Worm (Caenorhabditis elegans) whole organism, L1 larva: ENCODE results near the gene F35E8.6.

Experiments
- C04F5.9 ChIP-seq: sonication (generic microtip); optimal IDR thresholded peaks from 2 replicates; lab custom pipeline; 2016; ENCODE audit warnings: missing genetic modification characterization, missing compliant biosample characterization
- C16A3.4 ChIP-seq: fragments of 150-350 bp; optimal IDR thresholded peaks from 2 replicates; lab custom pipeline; 2014; ENCODE audit warnings: missing biosample characterization, missing genetic modification characterization
- C34B4.2 ChIP-seq: sonication (generic microtip); optimal IDR thresholded peaks from 2 replicates; lab custom pipeline; 2017; ENCODE audit warnings: mild to moderate bottlenecking, missing genetic modification characterization, missing compliant biosample characterization
- F16B12.6 ChIP-seq: fragments of 150-350 bp; optimal IDR thresholded peaks from 2 replicates; lab custom pipeline; 2014; ENCODE audit warnings: missing biosample characterization, missing genetic modification characterization
- ama-1 ChIP-seq: fragments of 150-350 bp; optimal IDR thresholded peaks from 2 replicates; lab custom pipeline; 2014
- ceh-8 ChIP-seq: fragments of 200-800 bp; sonication (Bioruptor generic); optimal IDR thresholded peaks from 2 replicates; lab custom pipeline; 2018; ENCODE audit warnings: mild to moderate bottlenecking, missing genetic modification characterization, moderate library complexity, missing compliant biosample characterization
- ceh-88 ChIP-seq: fragments of 200-800 bp; sonication (Bioruptor generic); IDR thresholded peaks from 2 replicates; pipeline ENCODE4 v1.3.6; 2022; ENCODE audit warnings: missing genetic modification characterization, missing compliant biosample characterization
- dpl-1 ChIP-seq, 3 experiments: fragments of 150-350 bp in 2 of 3; sonication (generic microtip) in 1 of 3; optimal IDR thresholded peaks; 2 replicates each; lab custom pipeline; 2014 to 2017; ENCODE audit warnings: missing biosample characterization in 3 of 3, missing genetic modification characterization in 3 of 3, missing genetic modification reagents in 3 of 3
- efl-1 ChIP-seq, 4 experiments: fragments of 150-350 bp; optimal IDR thresholded peaks in 3 of 4; peaks in 1 of 4; 1 replicate in 1 of 4; 2 replicates in 3 of 4; lab custom pipeline; 2014; ENCODE audit warnings: missing biosample characterization in 2 of 4, missing genetic modification characterization in 2 of 4, missing genetic modification reagents in 2 of 4
- efl-3 ChIP-seq: fragments of 200-800 bp; sonication (Bioruptor generic); optimal IDR thresholded peaks from 2 replicates; lab custom pipeline; 2018; ENCODE audit warnings: mild to moderate bottlenecking, missing genetic modification characterization, missing compliant biosample characterization
- elt-3 ChIP-seq, 6 experiments: fragments of 150-350 bp in 1 of 6; sonication (generic microtip); optimal IDR thresholded peaks; 2 replicates each; lab custom pipeline; 2017 to 2018; ENCODE audit warnings: missing biosample characterization in 6 of 6, missing genetic modification characterization in 6 of 6, inconsistent platforms in 1 of 6
- fkh-4 ChIP-seq: sonication (generic microtip); optimal IDR thresholded peaks from 2 replicates; lab custom pipeline; 2016; ENCODE audit warnings: missing compliant biosample characterization, missing genetic modification characterization, borderline replicate concordance
- grh-1 ChIP-seq: fragments of 200-800 bp; sonication (Bioruptor generic); IDR thresholded peaks from 2 replicates; pipeline ENCODE4 v1.3.6; 2022; ENCODE audit warnings: missing genetic modification reagents, missing genetic modification characterization, missing compliant biosample characterization
- hlh-4 ChIP-seq: sonication (generic microtip); optimal IDR thresholded peaks from 2 replicates; lab custom pipeline; 2016; ENCODE audit warnings: mild to moderate bottlenecking, missing genetic modification characterization, missing compliant biosample characterization
- jun-1 ChIP-seq: fragments of 150-350 bp; optimal IDR thresholded peaks from 2 replicates; lab custom pipeline; 2014; ENCODE audit warnings: missing biosample characterization, missing genetic modification reagents, missing genetic modification characterization
- lin-13 ChIP-seq: fragments of 150-350 bp; optimal IDR thresholded peaks from 2 replicates; lab custom pipeline; 2014; ENCODE audit warnings: missing biosample characterization, missing genetic modification reagents, missing genetic modification characterization
- lin-15B ChIP-seq: fragments of 150-350 bp; sonication (generic microtip); optimal IDR thresholded peaks from 3 replicates; lab custom pipeline; 2014; ENCODE audit warnings: missing biosample characterization, missing genetic modification characterization
- lin-35 ChIP-seq, 2 experiments: fragments of 150-350 bp; optimal IDR thresholded peaks; 2 replicates each; lab custom pipeline; 2014; ENCODE audit warnings: missing biosample characterization in 2 of 2, missing genetic modification characterization in 2 of 2, missing genetic modification reagents in 2 of 2
- mab-9 ChIP-seq: fragments of 200-800 bp; sonication (Bioruptor generic); IDR thresholded peaks from 2 replicates; pipeline ENCODE4 v1.3.6; 2022; ENCODE audit warnings: missing genetic modification reagents, missing genetic modification characterization, missing compliant biosample characterization
- mef-2 ChIP-seq: fragments of 150-350 bp; optimal IDR thresholded peaks from 2 replicates; lab custom pipeline; 2014; ENCODE audit warnings: missing biosample characterization, missing genetic modification characterization
- nhr-11 ChIP-seq: fragments of 150-350 bp; optimal IDR thresholded peaks from 2 replicates; lab custom pipeline; 2014; ENCODE audit warnings: missing biosample characterization, missing genetic modification characterization
- nhr-12 ChIP-seq: sonication (generic microtip); optimal IDR thresholded peaks from 2 replicates; lab custom pipeline; 2017; ENCODE audit warnings: missing biosample characterization, missing genetic modification characterization
- nhr-19 ChIP-seq: fragments of 200-800 bp; sonication (Bioruptor generic); conservative IDR thresholded peaks from 2 replicates; pipeline ENCODE4 v1.3.6; 2022; ENCODE audit warnings: missing genetic modification characterization, missing compliant biosample characterization
- nhr-237 ChIP-seq: fragments of 150-350 bp; optimal IDR thresholded peaks from 2 replicates; lab custom pipeline; 2014; ENCODE audit warnings: missing biosample characterization, missing genetic modification characterization
- nhr-28 ChIP-seq: fragments of 150-350 bp; optimal IDR thresholded peaks from 2 replicates; lab custom pipeline; 2014; ENCODE audit warnings: missing biosample characterization, missing genetic modification characterization
- nhr-90 ChIP-seq: sonication (generic microtip); optimal IDR thresholded peaks from 2 replicates; lab custom pipeline; 2016; ENCODE audit warnings: mild to moderate bottlenecking, missing genetic modification characterization, missing compliant biosample characterization; ENCODE audit not compliant: poor library complexity
- pqm-1 ChIP-seq: sonication (generic microtip); optimal IDR thresholded peaks from 3 replicates; lab custom pipeline; 2017; ENCODE audit warnings: missing biosample characterization, missing genetic modification characterization
- snu-23 ChIP-seq: sonication (generic microtip); optimal IDR thresholded peaks from 2 replicates; lab custom pipeline; 2016; ENCODE audit warnings: missing genetic modification characterization, missing compliant biosample characterization
- sptf-1 ChIP-seq: fragments of 150-350 bp; optimal IDR thresholded peaks from 2 replicates; lab custom pipeline; 2014; ENCODE audit warnings: missing biosample characterization, missing genetic modification characterization
- sup-37 ChIP-seq: fragments of 200-800 bp; sonication (Bioruptor generic); optimal IDR thresholded peaks from 2 replicates; lab custom pipeline; 2018; ENCODE audit warnings: mild to moderate bottlenecking, missing genetic modification characterization, missing compliant biosample characterization
- unc-30 ChIP-seq: sonication (generic microtip); optimal IDR thresholded peaks from 2 replicates; lab custom pipeline; 2017; ENCODE audit warnings: missing biosample characterization, missing genetic modification characterization
- unc-86 ChIP-seq: sonication (generic microtip); optimal IDR thresholded peaks from 2 replicates; lab custom pipeline; 2016; ENCODE audit warnings: missing genetic modification characterization, missing compliant biosample characterization
- vab-15 ChIP-seq: sonication (generic microtip); optimal IDR thresholded peaks from 2 replicates; lab custom pipeline; 2017; ENCODE audit warnings: missing genotype, mild to moderate bottlenecking, missing genetic modification characterization, missing compliant biosample characterization
- xbp-1 ChIP-seq: sonication (generic microtip); optimal IDR thresholded peaks from 2 replicates; lab custom pipeline; 2016; ENCODE audit warnings: missing genetic modification characterization, missing compliant biosample characterization
- zip-4 ChIP-seq: fragments of 200-800 bp; sonication (Bioruptor generic); optimal IDR thresholded peaks from 2 replicates; lab custom pipeline; 2018; ENCODE audit warnings: mild to moderate bottlenecking, missing genetic modification characterization, moderate library complexity, missing compliant biosample characterization
- ztf-11 ChIP-seq, 2 experiments: sonication (generic microtip); optimal IDR thresholded peaks; 2 replicates each; lab custom pipeline; 2016 to 2017; ENCODE audit warnings: missing genetic modification characterization in 2 of 2, missing biosample characterization in 1 of 2, missing compliant biosample characterization in 1 of 2
- ztf-4 ChIP-seq: fragments of 150-350 bp; optimal IDR thresholded peaks from 2 replicates; lab custom pipeline; 2014; ENCODE audit warnings: missing biosample characterization, missing genetic modification characterization

Gene F35E8.6

ce11 chrV:15952762-15953161 is 40.8 kb downstream of the F35E8.6 start, which contains the start of gene srw-56:
Gene srw-56, minus strand, starts transcription at chrV:15952862.
- no peak for TF ChIP-seq efl-1 (optimal IDR thresholded peaks at IDR 0.05; lab: Kevin White, UChicago)
- peak in 1 of 2 experiments; percentile 61 for TF ChIP-seq efl-1 (GFP tag; optimal IDR thresholded peaks at IDR 0.05 in 1 of 2; lab: Kevin White, UChicago)
- TF ChIP-seq ama-1 (lab: Kevin White, UChicago) = no peak
- no peak for TF ChIP-seq jun-1 (tag; lab: Kevin White, UChicago)
- no peak for TF ChIP-seq nhr-19 (GFP tag; lab: Robert Waterston, UW)
- TF ChIP-seq efl-3 = no peak
- no peak for TF ChIP-seq mab-9 (GFP tag; lab: Robert Waterston, UW)
- no peak for TF ChIP-seq vab-15 (tag; lab: Kevin White, UChicago)
- TF ChIP-seq elt-3 (tag; optimal IDR thresholded peaks at IDR 0.05; lab: Kevin White, UChicago) = no peak
- TF ChIP-seq zip-4 = no peak
- TF ChIP-seq, all 84 proteins: peak for 1

- TF ChIP-seq C16A3.4 (tag; lab: Kevin White, UChicago) (no peak), pqm-1 (tag; lab: Kevin White, UChicago) (no peak), xbp-1 (tag; lab: Kevin White, UChicago) (no peak), sup-37 (GFP tag; lab: Kevin White, UChicago) (no peak), nhr-28 (tag; lab: Kevin White, UChicago) (no peak), grh-1 (GFP tag; lab: Robert Waterston, UW) (no peak), ztf-4 (tag; lab: Kevin White, UChicago) (no peak), unc-86 (tag; lab: Kevin White, UChicago) (no peak), lin-15B (tag; lab: Kevin White, UChicago) (no peak), C04F5.9 (tag; lab: Kevin White, UChicago) (no peak), nhr-90 (tag; lab: Kevin White, UChicago) (no peak), ama-1 (lab: Kevin White, UChicago) (no peak)
Observed at ce11 chrV:15954932-15955331, 43.0 kb downstream of the F35E8.6 start, which contains the start of gene srw-57. Gene srw-57, minus strand, starts transcription at chrV:15955032.

- no peak for TF ChIP-seq ceh-8
- TF ChIP-seq lin-13 (GFP tag; lab: Kevin White, UChicago) = no peak
- no peak for TF ChIP-seq dpl-1 (GFP tag; optimal IDR thresholded peaks at IDR 0.05; lab: Kevin White, UChicago)
- TF ChIP-seq C34B4.2 (tag; lab: Kevin White, UChicago) = no peak
- TF ChIP-seq xbp-1 (tag; lab: Kevin White, UChicago) = no peak
- no peak for TF ChIP-seq nhr-12 (tag; lab: Kevin White, UChicago)
- no peak for TF ChIP-seq hlh-4 (tag; lab: Kevin White, UChicago)
- no peak for TF ChIP-seq ceh-88
- TF ChIP-seq lin-35 (GFP tag; optimal IDR thresholded peaks at IDR 0.05; lab: Kevin White, UChicago) = no peak
- no peak for TF ChIP-seq ztf-11 (tag; optimal IDR thresholded peaks at IDR 0.05; lab: Kevin White, UChicago)
- TF ChIP-seq nhr-237 (tag; lab: Kevin White, UChicago) = no peak
- no peak for TF ChIP-seq nhr-90 (tag; lab: Kevin White, UChicago)
- no peak for TF ChIP-seq mef-2 (tag; lab: Kevin White, UChicago)
- no peak for TF ChIP-seq snu-23 (GFP tag; lab: Kevin White, UChicago)
- no peak for TF ChIP-seq ztf-4 (tag; lab: Kevin White, UChicago)
- no peak for TF ChIP-seq nhr-11 (tag; lab: Kevin White, UChicago)
- no peak for TF ChIP-seq F16B12.6
- TF ChIP-seq unc-30 (tag; lab: Kevin White, UChicago) = no peak
- TF ChIP-seq fkh-4 (tag; lab: Kevin White, UChicago) = no peak
- TF ChIP-seq sptf-1 (tag; lab: Kevin White, UChicago) = no peak
- TF ChIP-seq, all 84 proteins: peak for 0
Observed at ce11 chrV:15955497-15955896, 43.5 kb downstream of the F35E8.6 start, which contains the start of gene srh-186. Gene srh-186, plus strand, starts transcription at chrV:15955797.
